Fruit fly (Drosophila melanogaster): ENCODE data around the gene CG17896.

- TF ChIP-seq insv (optimal IDR thresholded peaks at IDR 0.05) (no peak), h (optimal IDR thresholded peaks at IDR 0.05) (no peak), Sin3A (optimal IDR thresholded peaks at IDR 0.05) (no peak), ttk (optimal IDR thresholded peaks at IDR 0.05) (no peak), psq (optimal IDR thresholded peaks at IDR 0.05) (no peak), Myc (optimal IDR thresholded peaks at IDR 0.05) (no peak)
Observed at dm6 chrX:499589-500041, 6.3 kb upstream of the CG17896 start.
